Worm (Caenorhabditis elegans) whole organism, L1 larva: ENCODE data around the gene col-139.

Experiments used
- aly-2 ChIP-seq: fragments of 150-350 bp; optimal IDR thresholded peaks from 2 replicates; lab custom pipeline; 2014; ENCODE audit warnings: missing biosample characterization, missing genetic modification characterization
- elt-2 ChIP-seq: sonication (generic microtip); optimal IDR thresholded peaks from 2 replicates; lab custom pipeline; 2016; ENCODE audit warnings: missing genetic modification characterization, mild to moderate bottlenecking, inconsistent platforms, missing compliant biosample characterization, missing genetic modification reagents
- fkh-10 ChIP-seq: sonication (generic microtip); optimal IDR thresholded peaks from 2 replicates; lab custom pipeline; 2017; ENCODE audit warnings: missing biosample characterization, missing genetic modification reagents, missing genetic modification characterization
- jun-1 ChIP-seq: fragments of 150-350 bp; optimal IDR thresholded peaks from 2 replicates; lab custom pipeline; 2014; ENCODE audit warnings: missing biosample characterization, missing genetic modification reagents, missing genetic modification characterization

- no peak for TF ChIP-seq aly-2
- no peak for TF ChIP-seq fkh-10 (GFP tag; lab: Kevin White, UChicago)
- TF ChIP-seq elt-2 (tag; lab: Kevin White, UChicago), result no peak
- no peak for TF ChIP-seq jun-1 (tag; lab: Kevin White, UChicago)
Measured at ce11 chrV:4606828-4607227, 46.9 kb downstream of the col-139 start, which contains the start of gene txt-6.
